Fruit fly (Drosophila melanogaster) whole organism, embryonic: ENCODE measurements around the gene VhaAC45RP.

ENCODE experiments used
- ATbp ChIP-seq: fragments of 200-800 bp; sonication (Bioruptor generic); optimal IDR thresholded peaks from 2 replicates; lab custom pipeline; 2017; ENCODE audit warnings: missing biosample characterization, mild to moderate bottlenecking, missing genetic modification characterization, missing genetic modification reagents
- Antp ChIP-seq: fragments of 200-800 bp; sonication (Bioruptor generic); optimal IDR thresholded peaks from 3 replicates; lab custom pipeline; 2016; ENCODE audit warnings: missing biosample characterization, missing genetic modification characterization
- B-H2 ChIP-seq: fragments of 200-800 bp; sonication (Bioruptor generic); optimal IDR thresholded peaks from 2 replicates; lab custom pipeline; 2018; ENCODE audit warnings: missing biosample characterization, mild to moderate bottlenecking, missing genetic modification characterization
- CG10366 ChIP-seq: fragments of 200-800 bp; sonication (Bioruptor generic); IDR thresholded peaks from 2 replicates; pipeline ENCODE4 v1.3.6; 2022; ENCODE audit warnings: missing biosample characterization, missing genetic modification characterization
- CG11560 ChIP-seq: fragments of 200-800 bp; sonication (Bioruptor generic); IDR thresholded peaks from 3 replicates; pipeline ENCODE4 v1.3.6; 2022; ENCODE audit warnings: missing biosample characterization, missing genetic modification characterization
- CG12155 ChIP-seq: fragments of 200-800 bp; sonication (Bioruptor generic); optimal IDR thresholded peaks from 3 replicates; lab custom pipeline; 2016; ENCODE audit warnings: missing biosample characterization, missing genetic modification characterization
- CG12236 ChIP-seq: fragments of 200-800 bp; sonication (Bioruptor generic); optimal IDR thresholded peaks from 2 replicates; lab custom pipeline; 2016; ENCODE audit warnings: missing biosample characterization, missing genetic modification characterization
- CG13424 ChIP-seq: fragments of 200-800 bp; sonication (Bioruptor generic); optimal IDR thresholded peaks from 2 replicates; lab custom pipeline; 2019; ENCODE audit warnings: missing biosample characterization, mild to moderate bottlenecking, missing genetic modification characterization, moderate library complexity
- CG14667 ChIP-seq: fragments of 200-800 bp; sonication (Bioruptor generic); IDR thresholded peaks from 2 replicates; pipeline ENCODE4 v1.3.6; 2022; ENCODE audit warnings: missing biosample characterization, missing genetic modification characterization
- CG15269 ChIP-seq: fragments of 200-800 bp; sonication (Bioruptor generic); optimal IDR thresholded peaks from 2 replicates; lab custom pipeline; 2018; ENCODE audit warnings: missing biosample characterization, mild to moderate bottlenecking, missing genetic modification characterization, moderate library complexity
- CG16779 ChIP-seq: fragments of 200-800 bp; sonication (Bioruptor generic); IDR thresholded peaks from 2 replicates; pipeline ENCODE4 v1.3.6; 2022; ENCODE audit warnings: missing biosample characterization, missing genetic modification characterization
- CG17385 ChIP-seq: fragments of 200-800 bp; sonication (Bioruptor generic); optimal IDR thresholded peaks from 3 replicates; lab custom pipeline; 2018; ENCODE audit warnings: missing biosample characterization, mild to moderate bottlenecking, missing genetic modification characterization
- CG1792 ChIP-seq: fragments of 200-800 bp; sonication (Bioruptor generic); optimal IDR thresholded peaks from 2 replicates; lab custom pipeline; 2016; ENCODE audit warnings: missing biosample characterization, missing genetic modification characterization
- CG18262 ChIP-seq: fragments of 200-800 bp; optimal IDR thresholded peaks from 3 replicates; lab custom pipeline; 2019; ENCODE audit warnings: missing biosample characterization, mild to moderate bottlenecking, missing genetic modification characterization, moderate library complexity
- CG18476 ChIP-seq: fragments of 200-800 bp; sonication (Bioruptor generic); optimal IDR thresholded peaks from 2 replicates; lab custom pipeline; 2016; ENCODE audit warnings: missing biosample characterization, mild to moderate bottlenecking, missing genetic modification characterization
- CG18599 ChIP-seq: fragments of 200-800 bp; sonication (Bioruptor generic); optimal IDR thresholded peaks from 3 replicates; lab custom pipeline; 2017; ENCODE audit warnings: missing biosample characterization, missing genetic modification characterization, mild to moderate bottlenecking, moderate library complexity, missing genetic modification reagents
- CG3163 ChIP-seq: fragments of 200-800 bp; sonication (Bioruptor generic); optimal IDR thresholded peaks from 3 replicates; lab custom pipeline; 2016; ENCODE audit warnings: missing biosample characterization, missing genetic modification characterization
- CG3407 ChIP-seq: fragments of 200-800 bp; sonication (Bioruptor generic); optimal IDR thresholded peaks from 2 replicates; lab custom pipeline; 2018; ENCODE audit warnings: missing biosample characterization, mild to moderate bottlenecking, missing genetic modification characterization
- CG4328 ChIP-seq: fragments of 200-800 bp; sonication (Bioruptor generic); optimal IDR thresholded peaks from 3 replicates; lab custom pipeline; 2017; ENCODE audit warnings: missing biosample characterization, missing genetic modification reagents, missing genetic modification characterization
- CG4854 ChIP-seq: fragments of 200-800 bp; sonication (Bioruptor generic); optimal IDR thresholded peaks from 2 replicates; lab custom pipeline; 2016; ENCODE audit warnings: missing biosample characterization, missing genetic modification characterization, inconsistent platforms
- CG5953 ChIP-seq: fragments of 200-800 bp; sonication (Bioruptor generic); IDR thresholded peaks from 2 replicates; pipeline ENCODE4 v1.3.6; 2022; ENCODE audit warnings: missing biosample characterization, missing genetic modification characterization
- CG7839 ChIP-seq: fragments of 200-800 bp; sonication (Bioruptor generic); optimal IDR thresholded peaks from 3 replicates; lab custom pipeline; 2018; ENCODE audit warnings: missing biosample characterization, mild to moderate bottlenecking, missing genetic modification characterization, moderate library complexity
- CG7963 ChIP-seq: fragments of 200-800 bp; sonication (Bioruptor generic); IDR thresholded peaks from 3 replicates; pipeline ENCODE4 v1.3.6; 2022; ENCODE audit warnings: missing biosample characterization, missing genetic modification characterization; ENCODE audit not compliant: partially characterized antibody
- CG7987 ChIP-seq: fragments of 200-800 bp; sonication (Bioruptor generic); optimal IDR thresholded peaks from 2 replicates; lab custom pipeline; 2018; ENCODE audit warnings: missing biosample characterization, mild to moderate bottlenecking, missing genetic modification characterization, moderate library complexity
- CG8359 ChIP-seq: fragments of 200-800 bp; sonication (Bioruptor generic); optimal IDR thresholded peaks from 2 replicates; lab custom pipeline; 2017; ENCODE audit warnings: missing biosample characterization, mild to moderate bottlenecking, missing genetic modification characterization, borderline replicate concordance
- CG9876 ChIP-seq: fragments of 200-800 bp; sonication (Bioruptor generic); optimal IDR thresholded peaks from 2 replicates; lab custom pipeline; 2016; ENCODE audit warnings: missing biosample characterization, missing genetic modification characterization
- D19B ChIP-seq: fragments of 200-800 bp; sonication (Bioruptor generic); optimal IDR thresholded peaks from 2 replicates; lab custom pipeline; 2017; ENCODE audit warnings: missing biosample characterization, mild to moderate bottlenecking, missing genetic modification characterization
- Dp ChIP-seq: fragments of 200-800 bp; sonication (Bioruptor generic); optimal IDR thresholded peaks from 2 replicates; lab custom pipeline; 2018; ENCODE audit warnings: missing biosample characterization, mild to moderate bottlenecking, missing genetic modification characterization, moderate library complexity
- E2f1 ChIP-seq: fragments of 200-800 bp; sonication (Bioruptor generic); IDR thresholded peaks from 2 replicates; pipeline ENCODE4 v1.3.6; 2022; ENCODE audit warnings: missing biosample characterization, missing genetic modification characterization
- E2f2 ChIP-seq: fragments of 200-800 bp; sonication (Bioruptor generic); IDR thresholded peaks from 2 replicates; pipeline ENCODE4 v1.3.6; 2022; ENCODE audit warnings: missing biosample characterization, missing genetic modification characterization
- H15 ChIP-seq: fragments of 200-800 bp; sonication (Bioruptor generic); IDR thresholded peaks from 3 replicates; pipeline ENCODE4 v1.3.6; 2022; ENCODE audit warnings: missing biosample characterization, missing genetic modification characterization
- Jarid2 ChIP-seq: fragments of 200-800 bp; sonication (Bioruptor generic); optimal IDR thresholded peaks from 3 replicates; lab custom pipeline; 2017; ENCODE audit warnings: mild to moderate bottlenecking, missing biosample characterization, missing genetic modification reagents, missing genetic modification characterization
- Mrtf ChIP-seq: fragments of 200-800 bp; sonication (Bioruptor generic); IDR thresholded peaks from 3 replicates; pipeline ENCODE4 v1.3.6; 2022; ENCODE audit warnings: missing biosample characterization, missing genetic modification characterization
- Pdp1 ChIP-seq, 2 experiments: fragments of 200-800 bp; sonication (Bioruptor generic); optimal IDR thresholded peaks; 3 replicates each; lab custom pipeline; 2016; ENCODE audit warnings: missing biosample characterization in 2 of 2, missing genetic modification characterization in 2 of 2, mild to moderate bottlenecking in 1 of 2, moderate library complexity in 1 of 2
- Ptx1 ChIP-seq: fragments of 200-800 bp; sonication (Bioruptor generic); IDR thresholded peaks from 2 replicates; pipeline ENCODE4 v1.3.6; 2022; ENCODE audit warnings: missing biosample characterization, missing genetic modification characterization
- Taf1 ChIP-seq: fragments of 200-800 bp; sonication (Bioruptor generic); IDR thresholded peaks from 2 replicates; pipeline ENCODE4 v1.3.6; 2022; ENCODE audit warnings: missing biosample characterization, missing genetic modification characterization
- az2 ChIP-seq: fragments of 200-800 bp; sonication (Bioruptor generic); optimal IDR thresholded peaks from 3 replicates; lab custom pipeline; 2016; ENCODE audit warnings: missing biosample characterization, missing genetic modification characterization
- chn ChIP-seq: fragments of 200-800 bp; sonication (Bioruptor generic); optimal IDR thresholded peaks from 2 replicates; lab custom pipeline; 2016; ENCODE audit warnings: missing biosample characterization, missing genetic modification characterization
- ci ChIP-seq: fragments of 200-800 bp; sonication (Bioruptor generic); IDR thresholded peaks from 3 replicates; pipeline ENCODE4 v1.3.6; 2022; ENCODE audit warnings: missing biosample characterization, missing genetic modification characterization
- crc ChIP-seq: fragments of 200-800 bp; sonication (Bioruptor generic); optimal IDR thresholded peaks from 2 replicates; lab custom pipeline; 2016; ENCODE audit warnings: missing biosample characterization, missing genetic modification characterization
- exex ChIP-seq: fragments of 200-800 bp; sonication (Bioruptor generic); optimal IDR thresholded peaks from 4 replicates; lab custom pipeline; 2018; ENCODE audit warnings: missing biosample characterization, mild to moderate bottlenecking, missing genetic modification characterization, moderate library complexity
- eyg ChIP-seq: fragments of 200-800 bp; sonication (Bioruptor generic); optimal IDR thresholded peaks from 3 replicates; lab custom pipeline; 2016; ENCODE audit warnings: missing biosample characterization, missing genetic modification characterization
- fd3F ChIP-seq: fragments of 200-800 bp; sonication (Bioruptor generic); optimal IDR thresholded peaks from 2 replicates; lab custom pipeline; 2018; ENCODE audit warnings: missing biosample characterization, mild to moderate bottlenecking, missing genetic modification characterization, moderate library complexity
- fu2 ChIP-seq: fragments of 200-800 bp; sonication (Bioruptor generic); optimal IDR thresholded peaks from 2 replicates; lab custom pipeline; 2016; ENCODE audit warnings: missing biosample characterization, missing genetic modification characterization
- hbn ChIP-seq: fragments of 200-800 bp; sonication (Bioruptor generic); IDR thresholded peaks from 2 replicates; pipeline ENCODE4 v1.3.6; 2022; ENCODE audit warnings: missing biosample characterization, missing genetic modification characterization; ENCODE audit not compliant: partially characterized antibody
- mirr ChIP-seq: fragments of 200-800 bp; sonication (Bioruptor generic); optimal IDR thresholded peaks from 3 replicates; lab custom pipeline; 2018; ENCODE audit warnings: missing biosample characterization, mild to moderate bottlenecking, missing genetic modification characterization
- nerfin-1 ChIP-seq: fragments of 200-800 bp; sonication (Bioruptor generic); optimal IDR thresholded peaks from 3 replicates; lab custom pipeline; 2019; ENCODE audit warnings: missing biosample characterization, mild to moderate bottlenecking, missing genetic modification characterization, moderate library complexity
- nmo ChIP-seq: fragments of 200-800 bp; sonication (Bioruptor generic); optimal IDR thresholded peaks from 2 replicates; lab custom pipeline; 2018; ENCODE audit warnings: missing biosample characterization, mild to moderate bottlenecking, missing genetic modification characterization, moderate library complexity
- shn ChIP-seq: fragments of 200-800 bp; sonication (Bioruptor generic); optimal IDR thresholded peaks from 3 replicates; lab custom pipeline; 2016; ENCODE audit warnings: missing biosample characterization, missing genetic modification characterization
- zfh2 ChIP-seq: fragments of 200-800 bp; sonication (Bioruptor generic); optimal IDR thresholded peaks from 2 replicates; lab custom pipeline; 2016; ENCODE audit warnings: missing biosample characterization, missing genetic modification characterization

Gene VhaAC45RP

DNA sequence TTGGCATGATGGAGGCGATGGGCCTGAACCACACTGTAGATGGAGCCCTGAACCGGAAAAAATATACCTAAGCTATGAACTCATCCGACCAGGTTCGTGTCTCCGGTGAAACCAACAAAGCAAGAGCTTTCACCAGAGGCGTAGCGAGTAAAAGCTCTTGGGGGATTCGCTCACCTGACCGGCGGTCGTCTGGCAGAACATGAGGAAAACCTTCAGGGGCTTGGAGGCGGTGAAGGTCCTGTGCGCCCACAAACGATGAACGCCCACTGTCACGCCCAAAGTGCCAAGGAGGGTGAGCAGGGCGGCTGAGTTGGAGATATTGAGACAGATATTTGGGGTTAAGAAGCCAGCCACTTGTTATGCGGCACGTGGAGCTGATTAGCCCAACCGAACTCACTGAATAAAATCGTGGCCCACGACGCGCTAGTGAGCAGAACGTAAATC lies 29.4 kb upstream of the VhaAC45RP start (continued):
- TF ChIP-seq E2f1 (GFP tag; lab: Robert Waterston, UW), result peak; percentile 55
- no peak for TF ChIP-seq CG4328 (GFP tag; lab: Kevin White, UChicago)
- TF ChIP-seq CG18262, result peak; percentile 20
- TF ChIP-seq CG16779 (GFP tag; lab: Robert Waterston, UW), result peak; percentile 71
- peak; percentile 53 for TF ChIP-seq CG13424 (tag; lab: Kevin White, UChicago)
- peak; percentile 3 for TF ChIP-seq Dp
- peak; percentile 55; the same call in 1 of the 3 replicates for TF ChIP-seq ci (GFP tag; lab: Robert Waterston, UW)
- no peak for TF ChIP-seq CG18476
- TF ChIP-seq CG15269, result peak; percentile 48
- TF ChIP-seq nerfin-1 (tag; lab: Kevin White, UChicago), result peak; percentile 12
- TF ChIP-seq CG10366 (GFP tag; lab: Robert Waterston, UW), result peak; percentile 36; the same call in 1 of the 2 replicates
- peak in 1 of 2 experiments; percentile 44 for TF ChIP-seq Pdp1 (GFP tag; optimal IDR thresholded peaks at IDR 0.05; lab: Kevin White, UChicago)
- TF ChIP-seq CG3407 (GFP tag; lab: Kevin White, UChicago), result no peak
- no peak for TF ChIP-seq CG7963 (GFP tag; lab: Robert Waterston, UW)
- no peak for TF ChIP-seq crc (GFP tag; lab: Kevin White, UChicago)
- peak; percentile 47 for TF ChIP-seq fu2 (GFP tag; lab: Kevin White, UChicago)
- TF ChIP-seq H15 (GFP tag; lab: Robert Waterston, UW), result peak; percentile 45; the same call in 1 of the 3 replicates
- peak; percentile 45 for TF ChIP-seq Jarid2
- peak; percentile 40; the same call in 1 of the 2 replicates for TF ChIP-seq E2f2 (GFP tag; lab: Robert Waterston, UW)
- peak; percentile 42 for TF ChIP-seq B-H2 (GFP tag; lab: Kevin White, UChicago)
- no peak for TF ChIP-seq CG4854
- no peak for TF ChIP-seq chn (GFP tag; lab: Kevin White, UChicago)
- peak; percentile 47 for TF ChIP-seq Antp (GFP tag; lab: Kevin White, UChicago)
- peak; percentile 14 for TF ChIP-seq ATbp (GFP tag; lab: Kevin White, UChicago)
- TF ChIP-seq CG3163 (GFP tag; lab: Kevin White, UChicago), result peak; percentile 20
- TF ChIP-seq CG17385, result no peak
- TF ChIP-seq CG11560 (tag; lab: Robert Waterston, UW), result peak; percentile 35; the same call in 1 of the 3 replicates
- peak; percentile 7 for TF ChIP-seq CG12155
- TF ChIP-seq eyg, result peak; percentile 33
- TF ChIP-seq Taf1 (GFP tag; lab: Robert Waterston, UW), result peak; percentile 21; the same call in 1 of the 2 replicates
- no peak for TF ChIP-seq D19B (GFP tag; lab: Kevin White, UChicago)
- peak; percentile 22 for TF ChIP-seq shn (GFP tag; lab: Kevin White, UChicago)
- TF ChIP-seq CG14667 (GFP tag; lab: Robert Waterston, UW), result 0 out of 2 replicates have a peak, but pooled peaks have one; percentile 20
- TF ChIP-seq hbn (GFP tag; lab: Robert Waterston, UW), result no peak
- peak; percentile 26 for TF ChIP-seq exex (tag; lab: Kevin White, UChicago)
- peak; percentile 4 for TF ChIP-seq CG9876 (GFP tag; lab: Kevin White, UChicago)
- TF ChIP-seq Mrtf (GFP tag; lab: Robert Waterston, UW), result 0 out of 3 replicates have a peak, but pooled peaks have one; percentile 58
- peak; percentile 73 for TF ChIP-seq CG18599 (GFP tag; lab: Kevin White, UChicago)
- TF ChIP-seq nmo (GFP tag; lab: Kevin White, UChicago), result no peak
- TF ChIP-seq CG8359 (GFP tag; lab: Kevin White, UChicago), result no peak
- no peak for TF ChIP-seq az2 (GFP tag; lab: Kevin White, UChicago)
- no peak for TF ChIP-seq CG12236 (GFP tag; lab: Kevin White, UChicago)
- TF ChIP-seq CG5953, result no peak
- TF ChIP-seq zfh2 (GFP tag; lab: Kevin White, UChicago), result peak; percentile 53
- TF ChIP-seq CG7987 (GFP tag; lab: Kevin White, UChicago), result peak; percentile 36
- peak; percentile 70 for TF ChIP-seq Ptx1 (GFP tag; lab: Robert Waterston, UW)
- TF ChIP-seq CG1792 (GFP tag; lab: Kevin White, UChicago), result no peak
- peak; percentile 35 for TF ChIP-seq CG7839
- no peak for TF ChIP-seq fd3F (GFP tag; lab: Kevin White, UChicago)
- TF ChIP-seq mirr (GFP tag; lab: Kevin White, UChicago), result peak; percentile 42
